Fruit fly (Drosophila melanogaster): ENCODE data around the gene swa.

The swa gene

DNA sequence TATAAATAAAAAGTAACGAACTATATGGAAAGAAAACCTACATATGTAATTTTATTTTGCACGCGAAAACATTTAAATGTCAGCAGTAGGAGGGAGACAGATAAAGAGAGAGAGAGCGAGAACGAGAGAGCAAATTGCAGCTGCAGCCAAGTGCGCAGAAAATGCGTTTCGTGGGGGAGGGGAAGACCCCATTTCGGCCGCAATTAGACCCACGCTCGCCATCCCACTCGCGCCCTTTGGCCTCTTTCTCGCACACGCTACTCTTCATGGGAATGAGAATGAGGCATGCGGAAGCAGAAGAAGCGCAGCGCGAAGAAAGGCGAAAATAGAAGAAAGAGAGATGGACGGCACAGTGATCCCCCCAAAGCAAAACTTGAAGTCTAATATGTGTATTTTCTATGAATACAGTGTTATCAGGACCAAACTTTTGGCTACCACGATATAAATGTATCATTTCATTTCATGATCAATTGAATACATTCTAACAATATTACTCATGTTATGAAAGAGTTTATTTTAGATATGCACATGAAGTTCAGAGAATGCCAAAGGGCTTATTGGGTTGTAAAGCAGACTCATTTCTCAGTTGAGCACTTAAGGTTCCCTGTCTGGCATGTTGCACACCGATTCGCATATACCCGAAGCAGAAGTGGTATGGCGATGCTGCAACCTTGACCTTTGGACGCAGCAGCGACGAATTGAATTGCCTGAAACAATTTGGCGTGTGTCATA, 32.4 kb downstream of the swa start:
- TF ChIP-seq CG6276 (GFP tag; optimal IDR thresholded peaks at IDR 0.05) (peak; percentile 20), Eip75B (GFP tag; optimal IDR thresholded peaks at IDR 0.05) (peak; percentile 40), salr (GFP tag; optimal IDR thresholded peaks at IDR 0.05) (peak; percentile 22 to 31), Met (GFP tag; optimal IDR thresholded peaks at IDR 0.05) (peak; percentile 10), CG9139 (GFP tag; optimal IDR thresholded peaks at IDR 0.05) (no peak), lz (GFP tag; optimal IDR thresholded peaks at IDR 0.05) (peak; percentile 26), pdm3 (GFP tag; optimal IDR thresholded peaks at IDR 0.05) (peak; percentile 48), svp (GFP tag) (peak; percentile 86), dsx (GFP tag; optimal IDR thresholded peaks at IDR 0.05; ENCODE audit: poor library complexity, severe bottlenecking) (no peak), CG31627 (GFP tag; optimal IDR thresholded peaks at IDR 0.05) (no peak), CG16779 (tag; optimal IDR thresholded peaks at IDR 0.05) (no peak), Lpt (GFP tag; optimal IDR thresholded peaks at IDR 0.05) (peak; percentile 41), Ets21C (GFP tag; optimal IDR thresholded peaks at IDR 0.05) (no peak), Smox (GFP tag; optimal IDR thresholded peaks at IDR 0.05) (peak; percentile 29), CG6854 (GFP tag; optimal IDR thresholded peaks at IDR 0.05) (no peak), CG11294 (GFP tag; IDR thresholded peaks at IDR 0.05) (no peak), esn (GFP tag; optimal IDR thresholded peaks at IDR 0.05) (peak; percentile 23), Eip93F (GFP tag; optimal IDR thresholded peaks at IDR 0.05) (no peak), CG3919 (GFP tag; optimal IDR thresholded peaks at IDR 0.05) (peak; percentile 35), ss (GFP tag; optimal IDR thresholded peaks at IDR 0.05) (peak; percentile 20 to 38), Sox14 (GFP tag; optimal IDR thresholded peaks at IDR 0.05) (peak; percentile 5), Hr4 (GFP tag; optimal IDR thresholded peaks at IDR 0.05) (peak; percentile 53), CG6792 (GFP tag; optimal IDR thresholded peaks at IDR 0.05) (peak; percentile 11), dac (GFP tag; optimal IDR thresholded peaks at IDR 0.05) (peak; percentile 34), vri (GFP tag; optimal IDR thresholded peaks at IDR 0.05) (no peak), cyc (GFP tag; optimal IDR thresholded peaks at IDR 0.05) (no peak), fd85E (GFP tag; optimal IDR thresholded peaks at IDR 0.05) (no peak), CG10631 (GFP tag; optimal IDR thresholded peaks at IDR 0.05) (peak; percentile 20), Eip78C (GFP tag) (peak; percentile 62), Sox15 (GFP tag; optimal IDR thresholded peaks at IDR 0.05) (no peak), Hr39 (GFP tag; optimal IDR thresholded peaks at IDR 0.05) (peak; percentile 28), CG8119 (GFP tag; IDR thresholded peaks at IDR 0.05) (0 out of 3 replicates have a peak, but pooled peaks have one; percentile 17), CG11762 (GFP tag; optimal IDR thresholded peaks at IDR 0.05; ENCODE audit: insufficient read depth) (peak; percentile 20), Gug (GFP tag; IDR thresholded peaks at IDR 0.05) (no peak), Hr38 (GFP tag; optimal IDR thresholded peaks at IDR 0.05) (no peak), fkh (GFP tag; optimal IDR thresholded peaks at IDR 0.05) (no peak), Sox102F (GFP tag; optimal IDR thresholded peaks at IDR 0.05) (peak; percentile 23), spab (GFP tag; optimal IDR thresholded peaks at IDR 0.05) (peak; percentile 39), CG32006 (GFP tag; optimal IDR thresholded peaks at IDR 0.05) (peak; percentile 63), CG1621 (tag; optimal IDR thresholded peaks at IDR 0.05) (no peak), OdsH (GFP tag; optimal IDR thresholded peaks at IDR 0.05) (peak; percentile 41), CG6163 (GFP tag; IDR thresholded peaks at IDR 0.05) (0 out of 3 replicates have a peak, but pooled peaks have one; percentile 21), CG8632 (GFP tag; optimal IDR thresholded peaks at IDR 0.05) (no peak), CG6808 (GFP tag; optimal IDR thresholded peaks at IDR 0.05) (peak; percentile 36), achi (GFP tag; optimal IDR thresholded peaks at IDR 0.05) (peak; percentile 26), CG4318 (GFP tag; optimal IDR thresholded peaks at IDR 0.05) (peak; percentile 14), Ets96B (tag; optimal IDR thresholded peaks at IDR 0.05) (peak; percentile 18), CG10669 (GFP tag; optimal IDR thresholded peaks at IDR 0.05) (peak; percentile 14), topi (GFP tag; optimal IDR thresholded peaks at IDR 0.05) (peak; percentile 21), CG3032 (tag; optimal IDR thresholded peaks at IDR 0.05) (no peak), net (GFP tag; optimal IDR thresholded peaks at IDR 0.05) (peak; percentile 30)

All from whole organism, prepupa.